Worm (Caenorhabditis elegans) whole organism, mixed stage, embryonic: Measurements from ENCODE around the gene C25F9.9.

ENCODE experiments used
- elt-1 ChIP-seq: sonication (generic microtip); optimal IDR thresholded peaks from 2 replicates; lab custom pipeline; 2017; ENCODE audit warnings: missing genetic modification characterization, mild to moderate bottlenecking, missing compliant biosample characterization, antibody characterized with exemption, moderate library complexity, borderline replicate concordance; ENCODE audit not compliant: insufficient read depth
- lin-13 ChIP-seq: fragments of 150-350 bp; optimal IDR thresholded peaks from 2 replicates; lab custom pipeline; 2014; ENCODE audit warnings: missing biosample characterization, missing genetic modification characterization
- mep-1 ChIP-seq: fragments of 150-350 bp; optimal IDR thresholded peaks from 2 replicates; lab custom pipeline; 2017; ENCODE audit warnings: missing biosample characterization, missing genetic modification reagents, missing genetic modification characterization, inconsistent platforms
- mls-2 ChIP-seq: sonication (generic microtip); optimal IDR thresholded peaks from 2 replicates; lab custom pipeline; 2016; ENCODE audit warnings: mild to moderate bottlenecking, missing genetic modification characterization, moderate library complexity, missing compliant biosample characterization
- nhr-237 ChIP-seq: fragments of 150-350 bp; optimal IDR thresholded peaks from 2 replicates; lab custom pipeline; 2014; ENCODE audit warnings: missing biosample characterization, missing genetic modification characterization
- snpc-4 ChIP-seq: fragments of 150-350 bp; optimal IDR thresholded peaks from 2 replicates; lab custom pipeline; 2014; ENCODE audit warnings: missing biosample characterization, missing genetic modification characterization
- unc-39 ChIP-seq: fragments of 150-350 bp; optimal IDR thresholded peaks from 2 replicates; lab custom pipeline; 2014; ENCODE audit warnings: missing biosample characterization, missing genetic modification characterization

ce11 chrV:19401429-19401828, 15.0 kb upstream of the C25F9.9 start:
- TF ChIP-seq elt-1 (tag; lab: Kevin White, UChicago) (no peak), unc-39 (tag; lab: Kevin White, UChicago) (no peak), snpc-4 (tag; lab: Kevin White, UChicago) (no peak), nhr-237 (no peak), lin-13 (tag; lab: Kevin White, UChicago) (no peak), mep-1 (tag; lab: Kevin White, UChicago) (no peak), mls-2 (tag; lab: Kevin White, UChicago) (no peak)
